Fruit fly (Drosophila melanogaster) whole organism, embryonic: ENCODE data around the gene RNF220.

Experiments
- ATbp ChIP-seq: fragments of 200-800 bp; sonication (Bioruptor generic); optimal IDR thresholded peaks from 2 replicates; lab custom pipeline; 2017; ENCODE audit warnings: missing biosample characterization, mild to moderate bottlenecking, missing genetic modification characterization, missing genetic modification reagents
- Atf-2 ChIP-seq: fragments of 200-800 bp; sonication (Bioruptor generic); optimal IDR thresholded peaks from 2 replicates; lab custom pipeline; 2016; ENCODE audit warnings: missing biosample characterization, missing genetic modification characterization
- B-H1 ChIP-seq: fragments of 200-800 bp; sonication (Bioruptor generic); IDR thresholded peaks from 3 replicates; pipeline ENCODE4 v1.3.6; 2022; ENCODE audit warnings: missing biosample characterization, missing genetic modification characterization
- B-H2 ChIP-seq: fragments of 200-800 bp; sonication (Bioruptor generic); optimal IDR thresholded peaks from 2 replicates; lab custom pipeline; 2018; ENCODE audit warnings: missing biosample characterization, mild to moderate bottlenecking, missing genetic modification characterization
- Bgb ChIP-seq: fragments of 200-800 bp; sonication (Bioruptor generic); IDR thresholded peaks from 2 replicates; pipeline ENCODE4 v1.3.6; 2022; ENCODE audit warnings: missing biosample characterization, missing genetic modification characterization; ENCODE audit not compliant: partially characterized antibody
- CG11695 ChIP-seq: fragments of 200-800 bp; sonication (Bioruptor generic); IDR thresholded peaks from 3 replicates; pipeline ENCODE4 v1.3.6; 2022; ENCODE audit warnings: missing biosample characterization, missing genetic modification characterization
- CG11696 ChIP-seq: fragments of 200-800 bp; sonication (Bioruptor generic); IDR thresholded peaks from 2 replicates; pipeline ENCODE4 v1.3.6; 2022; ENCODE audit warnings: missing biosample characterization, missing genetic modification characterization
- CG15073 ChIP-seq: fragments of 200-800 bp; sonication (Bioruptor generic); optimal IDR thresholded peaks from 2 replicates; lab custom pipeline; 2016; ENCODE audit warnings: missing biosample characterization, missing genetic modification characterization
- CG16815 ChIP-seq: fragments of 200-800 bp; sonication (Bioruptor generic); optimal IDR thresholded peaks from 3 replicates; lab custom pipeline; 2017; ENCODE audit warnings: missing biosample characterization, mild to moderate bottlenecking, missing genetic modification characterization
- CG17385 ChIP-seq: fragments of 200-800 bp; sonication (Bioruptor generic); optimal IDR thresholded peaks from 3 replicates; lab custom pipeline; 2018; ENCODE audit warnings: missing biosample characterization, mild to moderate bottlenecking, missing genetic modification characterization
- CG18619 ChIP-seq: fragments of 200-800 bp; sonication (Bioruptor generic); optimal IDR thresholded peaks from 3 replicates; lab custom pipeline; 2017; ENCODE audit warnings: missing biosample characterization, mild to moderate bottlenecking, missing genetic modification characterization
- CG2678 ChIP-seq: fragments of 200-800 bp; sonication (Bioruptor generic); optimal IDR thresholded peaks from 3 replicates; lab custom pipeline; 2019; ENCODE audit warnings: missing biosample characterization, mild to moderate bottlenecking, missing genetic modification characterization, moderate library complexity
- CG34224 ChIP-seq: fragments of 200-800 bp; sonication (Bioruptor generic); IDR thresholded peaks from 3 replicates; pipeline ENCODE4 v1.3.6; 2022; ENCODE audit warnings: missing biosample characterization, missing genetic modification characterization; ENCODE audit not compliant: partially characterized antibody
- CG3995 ChIP-seq: fragments of 200-800 bp; sonication (Bioruptor generic); optimal IDR thresholded peaks from 3 replicates; lab custom pipeline; 2016; ENCODE audit warnings: missing biosample characterization, missing genetic modification characterization
- CG6254 ChIP-seq: fragments of 200-800 bp; sonication (Bioruptor generic); optimal IDR thresholded peaks from 3 replicates; lab custom pipeline; 2017; ENCODE audit warnings: mild to moderate bottlenecking, missing biosample characterization, missing genetic modification reagents, missing genetic modification characterization
- CG6813 ChIP-seq: fragments of 200-800 bp; sonication (Bioruptor generic); optimal IDR thresholded peaks from 2 replicates; lab custom pipeline; 2017; ENCODE audit warnings: missing biosample characterization, missing genetic modification characterization, mild to moderate bottlenecking, moderate library complexity, missing genetic modification reagents
- CG7357 ChIP-seq: fragments of 200-800 bp; sonication (Bioruptor generic); IDR thresholded peaks from 3 replicates; pipeline ENCODE4 v1.3.6; 2022; ENCODE audit warnings: missing biosample characterization, missing genetic modification characterization
- CG7963 ChIP-seq: fragments of 200-800 bp; sonication (Bioruptor generic); IDR thresholded peaks from 3 replicates; pipeline ENCODE4 v1.3.6; 2022; ENCODE audit warnings: missing biosample characterization, missing genetic modification characterization; ENCODE audit not compliant: partially characterized antibody
- CG8290 ChIP-seq, 3 experiments: fragments of 200-800 bp; sonication (Bioruptor generic); optimal IDR thresholded peaks; 2 replicates each; lab custom pipeline; 2016 to 2019; ENCODE audit warnings: missing biosample characterization in 3 of 3, missing genetic modification characterization in 3 of 3, mild to moderate bottlenecking in 2 of 3, moderate library complexity in 1 of 3
- CG9817 ChIP-seq: fragments of 200-800 bp; sonication (Bioruptor generic); optimal IDR thresholded peaks from 2 replicates; lab custom pipeline; 2018; ENCODE audit warnings: missing biosample characterization, mild to moderate bottlenecking, missing genetic modification characterization, moderate library complexity
- Fer2 ChIP-seq: fragments of 200-800 bp; sonication (Bioruptor generic); optimal IDR thresholded peaks from 2 replicates; lab custom pipeline; 2018; ENCODE audit warnings: missing biosample characterization, mild to moderate bottlenecking, missing genetic modification characterization, moderate library complexity
- HLH54F ChIP-seq: fragments of 200-800 bp; sonication (Bioruptor generic); optimal IDR thresholded peaks from 3 replicates; lab custom pipeline; 2016; ENCODE audit warnings: missing biosample characterization, missing genetic modification characterization
- HmgZ ChIP-seq: fragments of 200-800 bp; sonication (Bioruptor generic); optimal IDR thresholded peaks from 2 replicates; lab custom pipeline; 2018; ENCODE audit warnings: missing biosample characterization, mild to moderate bottlenecking, missing genetic modification characterization
- Lhr ChIP-seq: fragments of 200-800 bp; sonication (Bioruptor generic); optimal IDR thresholded peaks from 3 replicates; lab custom pipeline; 2017; ENCODE audit warnings: mild to moderate bottlenecking, missing biosample characterization, missing genetic modification reagents, missing genetic modification characterization
- Max ChIP-seq: fragments of 200-800 bp; sonication (Bioruptor generic); optimal IDR thresholded peaks from 2 replicates; lab custom pipeline; 2016; ENCODE audit warnings: missing biosample characterization, mild to moderate bottlenecking, missing genetic modification characterization
- Oaz ChIP-seq: fragments of 200-800 bp; sonication (Bioruptor generic); IDR thresholded peaks from 2 replicates; pipeline ENCODE4 v1.3.6; 2022; ENCODE audit warnings: missing biosample characterization, missing genetic modification characterization
- Sox102F ChIP-seq: fragments of 200-800 bp; sonication (Bioruptor generic); optimal IDR thresholded peaks from 2 replicates; lab custom pipeline; 2018; ENCODE audit warnings: missing biosample characterization, mild to moderate bottlenecking, missing genetic modification characterization, moderate library complexity
- Stat92E ChIP-seq, 3 experiments: fragments of >200 bp in 2 of 3; fragments of 200-800 bp in 1 of 3; sonication (Bioruptor generic) in 1 of 3; optimal IDR thresholded peaks; 2 replicates each; lab custom pipeline; 2017 to 2019; ENCODE audit warnings: missing biosample characterization in 3 of 3, missing genetic modification characterization in 3 of 3, mild to moderate bottlenecking in 1 of 3, moderate library complexity in 1 of 3
- Xrp1 ChIP-seq: fragments of 200-800 bp; sonication (Bioruptor generic); IDR thresholded peaks from 2 replicates; pipeline ENCODE4 v1.3.6; 2022; ENCODE audit warnings: missing biosample characterization, missing genetic modification characterization
- al ChIP-seq: fragments of 200-800 bp; sonication (Bioruptor generic); IDR thresholded peaks from 2 replicates; pipeline ENCODE4 v1.3.6; 2022; ENCODE audit warnings: missing biosample characterization, missing genetic modification characterization
- ato ChIP-seq: fragments of 200-800 bp; sonication (Bioruptor generic); IDR thresholded peaks from 2 replicates; pipeline ENCODE4 v1.3.6; 2022; ENCODE audit warnings: missing biosample characterization, missing genetic modification characterization; ENCODE audit not compliant: partially characterized antibody
- bab2 ChIP-seq: fragments of 200-800 bp; sonication (Bioruptor generic); optimal IDR thresholded peaks from 2 replicates; lab custom pipeline; 2016; ENCODE audit warnings: missing biosample characterization, missing genetic modification characterization
- chinmo ChIP-seq: fragments of 200-800 bp; sonication (Bioruptor generic); IDR thresholded peaks from 4 replicates; pipeline ENCODE4 v1.3.6; 2022; ENCODE audit warnings: missing biosample characterization, missing genetic modification characterization; ENCODE audit not compliant: partially characterized antibody
- disco-r ChIP-seq: fragments of 200-800 bp; sonication (Bioruptor generic); optimal IDR thresholded peaks from 2 replicates; lab custom pipeline; 2016; ENCODE audit warnings: missing biosample characterization, missing genetic modification characterization
- dmrt11E ChIP-seq: fragments of 200-800 bp; sonication (Bioruptor generic); optimal IDR thresholded peaks from 3 replicates; lab custom pipeline; 2018; ENCODE audit warnings: missing biosample characterization, mild to moderate bottlenecking, missing genetic modification characterization, moderate library complexity
- ewg ChIP-seq: fragments of 200-800 bp; sonication (Bioruptor generic); optimal IDR thresholded peaks from 3 replicates; lab custom pipeline; 2017; ENCODE audit warnings: mild to moderate bottlenecking, missing biosample characterization, missing genetic modification reagents, missing genetic modification characterization
- fu2 ChIP-seq: fragments of 200-800 bp; sonication (Bioruptor generic); optimal IDR thresholded peaks from 2 replicates; lab custom pipeline; 2016; ENCODE audit warnings: missing biosample characterization, missing genetic modification characterization
- jing ChIP-seq: fragments of 200-800 bp; sonication (Bioruptor generic); optimal IDR thresholded peaks from 2 replicates; lab custom pipeline; 2018; ENCODE audit warnings: missing biosample characterization, mild to moderate bottlenecking, missing genetic modification characterization
- klu ChIP-seq: fragments of 200-800 bp; sonication (Bioruptor generic); IDR thresholded peaks from 2 replicates; pipeline ENCODE4 v1.3.6; 2022; ENCODE audit warnings: missing biosample characterization, missing genetic modification characterization
- kni ChIP-seq: fragments of 200-800 bp; sonication (Bioruptor generic); optimal IDR thresholded peaks from 3 replicates; lab custom pipeline; 2017; ENCODE audit warnings: mild to moderate bottlenecking, missing biosample characterization, missing genetic modification reagents, missing genetic modification characterization
- maf-S ChIP-seq: fragments of 200-800 bp; sonication (Bioruptor generic); optimal IDR thresholded peaks from 2 replicates; lab custom pipeline; 2016; ENCODE audit warnings: missing biosample characterization, missing genetic modification characterization
- nerfin-1 ChIP-seq: fragments of 200-800 bp; sonication (Bioruptor generic); optimal IDR thresholded peaks from 3 replicates; lab custom pipeline; 2019; ENCODE audit warnings: missing biosample characterization, mild to moderate bottlenecking, missing genetic modification characterization, moderate library complexity
- nerfin-2 ChIP-seq: fragments of 200-800 bp; sonication (Bioruptor generic); IDR thresholded peaks from 2 replicates; pipeline ENCODE4 v1.3.6; 2022; ENCODE audit warnings: missing biosample characterization, missing genetic modification characterization; ENCODE audit not compliant: partially characterized antibody
- pan ChIP-seq, 4 experiments: fragments of >200 bp in 3 of 4; fragments of 200-800 bp in 1 of 4; sonication (Bioruptor generic) in 1 of 4; optimal IDR thresholded peaks in 3 of 4; IDR thresholded peaks in 1 of 4; 2 replicates each; pipeline versions ENCODE4 v1.3.6 to Lab custom; 2017 to 2022; ENCODE audit warnings: missing biosample characterization in 2 of 4, missing genetic modification characterization in 2 of 4, mixed read lengths in 1 of 4
- tx ChIP-seq: fragments of 200-800 bp; sonication (Bioruptor generic); optimal IDR thresholded peaks from 2 replicates; lab custom pipeline; 2016; ENCODE audit warnings: missing biosample characterization, missing genetic modification characterization
- unpg ChIP-seq: fragments of 200-800 bp; sonication (Bioruptor generic); optimal IDR thresholded peaks from 3 replicates; lab custom pipeline; 2018; ENCODE audit warnings: missing biosample characterization, mild to moderate bottlenecking, missing genetic modification characterization, moderate library complexity
- z ChIP-seq: fragments of 200-800 bp; sonication (Bioruptor generic); IDR thresholded peaks from 3 replicates; pipeline ENCODE4 v1.3.6; 2022; ENCODE audit warnings: missing biosample characterization, missing genetic modification characterization

Gene RNF220

DNA sequence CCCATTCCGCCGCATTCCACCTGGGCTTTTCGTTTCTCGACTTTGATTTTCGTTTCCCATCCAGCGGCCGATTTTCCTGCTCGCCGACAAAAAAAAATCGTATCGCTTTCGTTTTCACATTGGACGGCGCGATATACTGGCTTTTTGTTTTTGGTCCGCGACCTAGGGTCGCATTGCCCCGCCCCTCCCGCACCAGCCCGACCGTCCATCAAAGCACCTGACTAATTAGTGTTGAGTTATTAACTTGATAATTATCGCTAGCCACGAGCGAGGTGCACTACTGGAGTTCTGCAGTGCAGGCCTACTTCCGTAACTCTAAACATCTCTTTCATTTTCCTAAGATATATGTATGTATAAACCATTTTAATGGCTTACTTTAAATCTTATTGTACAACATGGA is 25.5 kb upstream of the RNF220 start (continued):
- no peak for TF ChIP-seq B-H1

DNA sequence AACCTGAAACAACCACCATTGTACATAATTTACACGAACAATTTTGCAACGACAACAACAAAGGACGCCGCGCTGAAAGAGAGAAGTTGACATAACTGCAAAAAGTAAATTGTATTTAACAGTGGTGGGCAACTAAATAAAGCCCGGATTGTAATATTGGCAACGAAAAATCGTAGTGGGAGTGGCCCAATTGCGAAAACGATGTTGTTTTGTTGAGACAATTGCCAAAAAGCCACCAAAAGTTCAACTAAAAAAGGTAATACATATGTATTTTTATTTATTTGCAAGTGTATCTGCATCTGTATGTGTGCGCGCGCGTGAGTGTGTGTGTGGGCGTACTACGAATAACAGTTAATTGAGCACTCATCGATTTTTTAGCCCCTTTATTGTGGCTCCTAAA is 24.9 kb upstream of the RNF220 start:
- TF ChIP-seq CG6254 (GFP tag; lab: Kevin White, UChicago) (no peak), CG11696 (peak; percentile 57), Bgb (GFP tag; lab: Robert Waterston, UW) (no peak), Max (no peak), Oaz (GFP tag; lab: Robert Waterston, UW) (no peak), dmrt11E (tag; lab: Kevin White, UChicago) (no peak), CG17385 (no peak), CG6813 (GFP tag; lab: Kevin White, UChicago) (no peak), Stat92E (GFP tag; optimal IDR thresholded peaks at IDR 0.05; lab: Kevin White, UChicago) (no peak), nerfin-1 (peak; percentile 15), tx (GFP tag; lab: Kevin White, UChicago) (no peak), CG16815 (GFP tag; lab: Kevin White, UChicago) (no peak), CG34224 (no peak), kni (GFP tag; lab: Kevin White, UChicago) (no peak), CG11695 (GFP tag; lab: Robert Waterston, UW) (0 out of 3 replicates have a peak, but pooled peaks have one; percentile 17), unpg (GFP tag; lab: Kevin White, UChicago) (peak; percentile 2), chinmo (no peak), disco-r (no peak), HLH54F (GFP tag; lab: Kevin White, UChicago) (no peak), ewg (no peak), CG7963 (GFP tag; lab: Robert Waterston, UW) (no peak), klu (GFP tag; lab: Robert Waterston, UW) (no peak), Lhr (no peak), CG7357 (GFP tag; lab: Robert Waterston, UW) (no peak), al (GFP tag; lab: Robert Waterston, UW) (no peak), jing (GFP tag; lab: Kevin White, UChicago) (no peak), CG18619 (GFP tag; lab: Kevin White, UChicago) (no peak), Atf-2 (GFP tag; lab: Kevin White, UChicago) (no peak), nerfin-2 (GFP tag; lab: Robert Waterston, UW) (no peak), z (no peak), ato (no peak), ATbp (GFP tag; lab: Kevin White, UChicago) (no peak), bab2 (GFP tag; lab: Kevin White, UChicago) (no peak), B-H2 (no peak), maf-S (no peak), fu2 (GFP tag; lab: Kevin White, UChicago) (no peak), CG3995 (GFP tag; lab: Kevin White, UChicago) (no peak), CG15073 (GFP tag; lab: Kevin White, UChicago) (no peak), CG9817 (no peak), CG8290 (GFP tag; optimal IDR thresholded peaks at IDR 0.05; lab: Kevin White, UChicago) (no peak), CG8290 (tag; optimal IDR thresholded peaks at IDR 0.05; lab: Kevin White, UChicago) (peak in 1 of 2 experiments; percentile 5), CG2678 (tag; lab: Kevin White, UChicago) (no peak), Sox102F (GFP tag; lab: Kevin White, UChicago) (no peak), Xrp1 (0 out of 2 replicates have a peak, but pooled peaks have one; percentile 19), Fer2 (tag; lab: Kevin White, UChicago) (no peak), pan (optimal IDR thresholded peaks at IDR 0.05; lab: Kevin White, UChicago) (no peak), pan (GFP tag; optimal IDR thresholded peaks at IDR 0.05 in 1 of 2, IDR thresholded peaks at IDR 0.05 in 1 of 2) (peak in 1 of 2 experiments; percentile 6), HmgZ (no peak)
